Worm (Caenorhabditis elegans) whole organism, early embryonic: ENCODE results near the gene C45H4.14.

Experiments
- F13C5.2 ChIP-seq: sonication (generic microtip); optimal IDR thresholded peaks from 2 replicates; lab custom pipeline; 2017; ENCODE audit warnings: mild to moderate bottlenecking, missing genetic modification characterization, inconsistent platforms, missing compliant biosample characterization
- aly-1 ChIP-seq: sonication (generic microtip); optimal IDR thresholded peaks from 2 replicates; lab custom pipeline; 2016; ENCODE audit warnings: missing genetic modification characterization, missing compliant biosample characterization
- ama-1 ChIP-seq: fragments of 150-350 bp; optimal IDR thresholded peaks from 2 replicates; lab custom pipeline; 2014
- ets-7 ChIP-seq: sonication (generic microtip); optimal IDR thresholded peaks from 2 replicates; lab custom pipeline; 2016; ENCODE audit warnings: missing genotype, missing genetic modification characterization, missing compliant biosample characterization
- flt-1 ChIP-seq: fragments of 200-800 bp; sonication (Bioruptor generic); IDR thresholded peaks from 2 replicates; pipeline ENCODE4 v1.3.6; 2022; ENCODE audit warnings: missing genetic modification characterization, missing compliant biosample characterization
- hmg-4 ChIP-seq: fragments of 200-800 bp; sonication (Bioruptor generic); optimal IDR thresholded peaks from 2 replicates; lab custom pipeline; 2018; ENCODE audit warnings: mild to moderate bottlenecking, missing genetic modification characterization, missing compliant biosample characterization
- hnd-1 ChIP-seq: sonication (generic microtip); optimal IDR thresholded peaks from 2 replicates; lab custom pipeline; 2016; ENCODE audit warnings: missing genetic modification characterization, missing compliant biosample characterization
- tbx-11 ChIP-seq: fragments of 200-800 bp; sonication (Bioruptor generic); IDR thresholded peaks from 2 replicates; pipeline ENCODE4 v1.3.6; 2022; ENCODE audit warnings: missing genetic modification characterization, missing compliant biosample characterization
- tbx-37 ChIP-seq: fragments of 200-800 bp; sonication (Bioruptor generic); conservative IDR thresholded peaks from 2 replicates; pipeline ENCODE4 v1.3.6; 2022; ENCODE audit warnings: missing genetic modification reagents, missing genetic modification characterization, missing compliant biosample characterization
- tra-4 ChIP-seq: sonication (generic microtip); optimal IDR thresholded peaks from 2 replicates; lab custom pipeline; 2017; ENCODE audit warnings: missing genetic modification characterization, missing compliant biosample characterization

DNA sequence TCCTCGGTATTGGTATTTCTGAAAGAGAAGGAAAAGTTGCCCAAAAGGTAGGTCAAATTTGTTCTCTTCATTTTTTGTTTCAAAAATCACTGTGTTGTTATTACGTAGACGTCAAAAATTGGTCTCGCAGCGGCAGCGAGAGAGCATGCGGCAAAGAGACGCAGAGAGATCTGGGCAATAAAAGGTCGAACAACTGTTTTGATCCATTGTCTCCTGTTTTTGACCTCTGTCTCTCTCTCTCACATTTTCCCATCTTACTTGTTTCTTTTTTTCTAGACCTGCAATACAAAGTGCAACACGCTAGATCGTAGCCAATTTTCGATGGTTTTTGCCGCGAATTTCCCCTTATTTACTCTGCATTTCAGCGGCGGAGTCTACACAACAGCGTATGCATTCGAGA lies 32.7 kb downstream of the C45H4.14 start:
- TF ChIP-seq F13C5.2 (no peak), flt-1 (no peak), tbx-11 (GFP tag; lab: Robert Waterston, UW) (no peak), tbx-37 (GFP tag; lab: Robert Waterston, UW) (no peak), tra-4 (no peak), ama-1 (no peak), aly-1 (no peak), hmg-4 (GFP tag; lab: Kevin White, UChicago) (no peak), ets-7 (tag; lab: Kevin White, UChicago) (no peak), hnd-1 (tag; lab: Kevin White, UChicago) (no peak)
